Fruit fly (Drosophila melanogaster) whole organism, prepupa: ENCODE results near the gene CG13310.
A peak's percentile ranks its signal among the peaks of the same experiment; 100 is the strongest.

ENCODE experiments used
- Blimp-1 ChIP-seq: fragments of 200-800 bp; sonication (Bioruptor generic); optimal IDR thresholded peaks from 3 replicates; lab custom pipeline; 2017; ENCODE audit warnings: missing biosample characterization, missing genetic modification characterization, mild to moderate bottlenecking, moderate library complexity, missing genetic modification reagents
- CG31627 ChIP-seq: fragments of 200-800 bp; sonication (Bioruptor generic); optimal IDR thresholded peaks from 3 replicates; lab custom pipeline; 2016; ENCODE audit warnings: missing biosample characterization, missing genetic modification characterization
- CG3919 ChIP-seq: fragments of 200-800 bp; sonication (Bioruptor generic); optimal IDR thresholded peaks from 3 replicates; lab custom pipeline; 2016; ENCODE audit warnings: missing biosample characterization, missing genetic modification characterization
- CG6854 ChIP-seq: fragments of 200-800 bp; sonication (Bioruptor generic); optimal IDR thresholded peaks from 2 replicates; lab custom pipeline; 2017; ENCODE audit warnings: missing biosample characterization, mild to moderate bottlenecking, missing genetic modification characterization
- Gug ChIP-seq: fragments of 200-800 bp; sonication (Bioruptor generic); IDR thresholded peaks from 2 replicates; pipeline ENCODE4 v1.3.6; 2022; ENCODE audit warnings: missing biosample characterization, missing genetic modification characterization
- acj6 ChIP-seq: fragments of 200-800 bp; sonication (Bioruptor generic); optimal IDR thresholded peaks from 3 replicates; lab custom pipeline; 2016; ENCODE audit warnings: missing biosample characterization, missing genetic modification characterization
- pdm3 ChIP-seq: fragments of 200-800 bp; sonication (Bioruptor generic); optimal IDR thresholded peaks from 3 replicates; lab custom pipeline; 2016; ENCODE audit warnings: missing biosample characterization, missing genetic modification characterization

DNA sequence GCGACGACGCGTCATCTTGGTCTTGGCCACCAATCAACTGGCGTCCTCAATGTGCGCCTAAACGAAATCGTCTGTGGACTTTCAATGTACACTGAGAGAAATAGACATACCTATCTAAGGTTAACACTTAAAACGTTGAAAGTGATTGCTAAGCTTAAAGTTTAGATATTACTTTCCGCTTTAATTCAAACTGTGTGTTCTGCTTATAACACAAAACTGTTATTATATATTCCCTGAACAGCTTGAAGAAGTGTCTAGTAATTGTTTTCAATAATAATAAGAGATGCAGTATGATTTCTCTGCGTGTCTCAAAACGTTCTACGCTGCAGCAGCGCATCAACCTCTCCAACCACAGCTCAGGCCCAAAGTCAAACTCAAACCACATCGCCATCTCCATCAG lies 18.3 kb downstream of the CG13310 start:
- peak; percentile 66 for TF ChIP-seq CG3919 (GFP tag; lab: Kevin White, UChicago)
- no peak for TF ChIP-seq CG6854 (GFP tag; lab: Kevin White, UChicago)
- TF ChIP-seq CG31627: peak; percentile 14
- no peak for TF ChIP-seq Blimp-1
- TF ChIP-seq pdm3 (GFP tag; lab: Kevin White, UChicago): peak; percentile 48
- peak; percentile 15 for TF ChIP-seq acj6
- peak; percentile 25; the same call in 1 of the 2 replicates for TF ChIP-seq Gug
